Fruit fly (Drosophila melanogaster): ENCODE measurements around the gene CG2200.

CG2200 gene

dm6 chrX:13127973-13128749, 34.1 kb downstream of the CG2200 start (continued):
- 0 out of 2 replicates have a peak, but pooled peaks have one; percentile 7 for TF ChIP-seq CG42726 (GFP tag; IDR thresholded peaks at IDR 0.05; ENCODE audit: partially characterized antibody)
- TF ChIP-seq CG13624 (GFP tag; optimal IDR thresholded peaks at IDR 0.05), result no peak
- TF ChIP-seq CG14441 (GFP tag; IDR thresholded peaks at IDR 0.05), result 0 out of 2 replicates have a peak, but pooled peaks have one; percentile 20
- TF ChIP-seq NFAT (GFP tag; IDR thresholded peaks at IDR 0.05), result no peak
- TF ChIP-seq pzg (GFP tag; optimal IDR thresholded peaks at IDR 0.05), result no peak
- TF ChIP-seq Ets65A (GFP tag), result peak; percentile 87
- peak; percentile 16 for TF ChIP-seq CG17802 (tag; optimal IDR thresholded peaks at IDR 0.05)
- no peak for TF ChIP-seq gt (GFP tag; IDR thresholded peaks at IDR 0.05)
- peak; percentile 33 for TF ChIP-seq CG17359 (tag; optimal IDR thresholded peaks at IDR 0.05)
- no peak for TF ChIP-seq CG2129 (GFP tag; IDR thresholded peaks at IDR 0.05; ENCODE audit: partially characterized antibody)
- peak; percentile 72 for TF ChIP-seq vvl (GFP tag; IDR thresholded peaks at IDR 0.05)
- no peak for TF ChIP-seq slou (GFP tag; optimal IDR thresholded peaks at IDR 0.05)
- TF ChIP-seq CG6689 (GFP tag; IDR thresholded peaks at IDR 0.05), result 0 out of 2 replicates have a peak, but pooled peaks have one; percentile 24
- no peak for TF ChIP-seq CG18599 (GFP tag; optimal IDR thresholded peaks at IDR 0.05)
- TF ChIP-seq bcd (GFP tag; optimal IDR thresholded peaks at IDR 0.05), result peak; percentile 16
- peak; percentile 23 for TF ChIP-seq CG11504 (tag; optimal IDR thresholded peaks at IDR 0.05)
- TF ChIP-seq CG13296 (GFP tag; optimal IDR thresholded peaks at IDR 0.05), result no peak
- peak; percentile 89 for TF ChIP-seq crol (GFP tag; IDR thresholded peaks at IDR 0.05)
- peak; percentile 19 for TF ChIP-seq bab2 (GFP tag; optimal IDR thresholded peaks at IDR 0.05)
- TF ChIP-seq CG3847 (GFP tag; IDR thresholded peaks at IDR 0.05), result no peak
- TF ChIP-seq hb (GFP tag; IDR thresholded peaks at IDR 0.05; ENCODE audit: partially characterized antibody), result 0 out of 3 replicates have a peak, but pooled peaks have one; percentile 18
- no peak for TF ChIP-seq pita (GFP tag; optimal IDR thresholded peaks at IDR 0.05)
- no peak for TF ChIP-seq CG8765 (GFP tag; IDR thresholded peaks at IDR 0.05)
- TF ChIP-seq Six4 (GFP tag; optimal IDR thresholded peaks at IDR 0.05), result peak; percentile 7
- TF ChIP-seq Mes4 (GFP tag; optimal IDR thresholded peaks at IDR 0.05), result no peak
- no peak for TF ChIP-seq hbn (GFP tag; IDR thresholded peaks at IDR 0.05; ENCODE audit: partially characterized antibody)
- no peak for TF ChIP-seq HLH4C (GFP tag; IDR thresholded peaks at IDR 0.05; ENCODE audit: partially characterized antibody)
- peak; percentile 76 for TF ChIP-seq Xrp1 (GFP tag; IDR thresholded peaks at IDR 0.05)
- peak; percentile 52 for TF ChIP-seq tio (GFP tag; optimal IDR thresholded peaks at IDR 0.05)
- TF ChIP-seq CG8478 (optimal IDR thresholded peaks at IDR 0.05), result peak; percentile 88
- TF ChIP-seq CG2889 (GFP tag; IDR thresholded peaks at IDR 0.05), result no peak
- TF ChIP-seq CG4424 (GFP tag; optimal IDR thresholded peaks at IDR 0.05), result peak; percentile 49
- TF ChIP-seq ro (GFP tag; IDR thresholded peaks at IDR 0.05), result peak; percentile 43; the same call in 1 of the 2 replicates
- no peak for TF ChIP-seq CG15073 (GFP tag; optimal IDR thresholded peaks at IDR 0.05)
- no peak for TF ChIP-seq Stat92E (GFP tag; optimal IDR thresholded peaks at IDR 0.05)
- TF ChIP-seq Hand (GFP tag; optimal IDR thresholded peaks at IDR 0.05), result no peak
- TF ChIP-seq CG17328 (GFP tag; IDR thresholded peaks at IDR 0.05), result peak; percentile 70
- peak; percentile 22 for TF ChIP-seq cato (GFP tag; optimal IDR thresholded peaks at IDR 0.05; ENCODE audit: borderline replicate concordance)
- no peak for TF ChIP-seq her (GFP tag; optimal IDR thresholded peaks at IDR 0.05)
- TF ChIP-seq CG9727 (GFP tag; optimal IDR thresholded peaks at IDR 0.05), result peak; percentile 11
- TF ChIP-seq al (GFP tag; IDR thresholded peaks at IDR 0.05), result no peak
- no peak for TF ChIP-seq lov (optimal IDR thresholded peaks at IDR 0.05)
- TF ChIP-seq lov (GFP tag; IDR thresholded peaks at IDR 0.05), result no peak
- TF ChIP-seq CG11093 (GFP tag; IDR thresholded peaks at IDR 0.05), result no peak
- peak in 1 of 2 experiments; percentile 58 for TF ChIP-seq bsh (GFP tag; optimal IDR thresholded peaks at IDR 0.05)
- no peak for TF ChIP-seq odd (GFP tag; optimal IDR thresholded peaks at IDR 0.05)
- TF ChIP-seq CG2199 (GFP tag; IDR thresholded peaks at IDR 0.05), result peak; percentile 74; the same call in 2 of the 3 replicates
- peak in 1 of 2 experiments; percentile 15 for TF ChIP-seq Eip74EF (GFP tag; optimal IDR thresholded peaks at IDR 0.05)
- TF ChIP-seq zfh1 (GFP tag; IDR thresholded peaks at IDR 0.05), result peak; percentile 61; the same call in 1 of the 3 replicates

Measured in whole organism, embryonic.